Fruit fly (Drosophila melanogaster) whole organism, embryonic: ENCODE data around the gene RpL14.

ENCODE experiments used
- ATbp ChIP-seq: fragments of 200-800 bp; sonication (Bioruptor generic); optimal IDR thresholded peaks from 2 replicates; lab custom pipeline; 2017; ENCODE audit warnings: missing biosample characterization, mild to moderate bottlenecking, missing genetic modification characterization, missing genetic modification reagents
- Adf1 ChIP-seq: fragments of 200-800 bp; sonication (Bioruptor generic); IDR thresholded peaks from 2 replicates; pipeline ENCODE4 v1.3.6; 2022; ENCODE audit warnings: missing biosample characterization, missing genetic modification characterization
- Asciz ChIP-seq: fragments of 200-800 bp; sonication (Bioruptor generic); optimal IDR thresholded peaks from 2 replicates; lab custom pipeline; 2017; ENCODE audit warnings: missing biosample characterization, mild to moderate bottlenecking, missing genetic modification characterization, missing genetic modification reagents
- Bgb ChIP-seq: fragments of 200-800 bp; sonication (Bioruptor generic); IDR thresholded peaks from 2 replicates; pipeline ENCODE4 v1.3.6; 2022; ENCODE audit warnings: missing biosample characterization, missing genetic modification characterization; ENCODE audit not compliant: partially characterized antibody
- BtbVII ChIP-seq: fragments of 200-800 bp; sonication (Bioruptor generic); optimal IDR thresholded peaks from 3 replicates; lab custom pipeline; 2017; ENCODE audit warnings: missing biosample characterization, mild to moderate bottlenecking, missing genetic modification characterization
- CG10209 ChIP-seq: fragments of 200-800 bp; sonication (Bioruptor generic); optimal IDR thresholded peaks from 3 replicates; lab custom pipeline; 2017; ENCODE audit warnings: missing biosample characterization, mild to moderate bottlenecking, missing genetic modification characterization, missing genetic modification reagents
- CG10267 ChIP-seq: fragments of 200-800 bp; sonication (Bioruptor generic); optimal IDR thresholded peaks from 2 replicates; lab custom pipeline; 2018; ENCODE audit warnings: missing biosample characterization, mild to moderate bottlenecking, missing genetic modification characterization, moderate library complexity
- CG10321 ChIP-seq: fragments of 200-800 bp; sonication (Bioruptor generic); IDR thresholded peaks from 2 replicates; pipeline ENCODE4 v1.3.6; 2022; ENCODE audit warnings: missing biosample characterization, missing genetic modification characterization
- CG10366 ChIP-seq: fragments of 200-800 bp; sonication (Bioruptor generic); IDR thresholded peaks from 2 replicates; pipeline ENCODE4 v1.3.6; 2022; ENCODE audit warnings: missing biosample characterization, missing genetic modification characterization
- CG12659 ChIP-seq: fragments of 200-800 bp; sonication (Bioruptor generic); optimal IDR thresholded peaks from 3 replicates; lab custom pipeline; 2017; ENCODE audit warnings: mild to moderate bottlenecking, missing biosample characterization, missing genetic modification reagents, missing genetic modification characterization
- CG14014 ChIP-seq: fragments of 200-800 bp; sonication (Bioruptor generic); IDR thresholded peaks from 2 replicates; pipeline ENCODE4 v1.3.6; 2022; ENCODE audit warnings: missing biosample characterization, missing genetic modification characterization
- CG14441 ChIP-seq: fragments of 200-800 bp; sonication (Bioruptor generic); IDR thresholded peaks from 2 replicates; pipeline ENCODE4 v1.3.6; 2022; ENCODE audit warnings: missing biosample characterization, missing genetic modification characterization
- CG14965 ChIP-seq: fragments of 200-800 bp; sonication (Bioruptor generic); optimal IDR thresholded peaks from 2 replicates; lab custom pipeline; 2016; ENCODE audit warnings: missing biosample characterization, missing genetic modification characterization, borderline replicate concordance
- CG15011 ChIP-seq: fragments of 200-800 bp; sonication (Bioruptor generic); optimal IDR thresholded peaks from 3 replicates; lab custom pipeline; 2018; ENCODE audit warnings: missing biosample characterization, mild to moderate bottlenecking, missing genetic modification characterization
- CG15601 ChIP-seq: fragments of 200-800 bp; sonication (Bioruptor generic); optimal IDR thresholded peaks from 3 replicates; lab custom pipeline; 2019; ENCODE audit warnings: missing biosample characterization, mild to moderate bottlenecking, missing genetic modification characterization, moderate library complexity
- CG1647 ChIP-seq: fragments of 200-800 bp; sonication (Bioruptor generic); optimal IDR thresholded peaks from 3 replicates; lab custom pipeline; 2016; ENCODE audit warnings: missing biosample characterization, missing genetic modification characterization
- CG17568 ChIP-seq: fragments of 200-800 bp; sonication (Bioruptor generic); optimal IDR thresholded peaks from 2 replicates; lab custom pipeline; 2018; ENCODE audit warnings: missing biosample characterization, mild to moderate bottlenecking, missing genetic modification characterization, moderate library complexity
- CG18619 ChIP-seq: fragments of 200-800 bp; sonication (Bioruptor generic); optimal IDR thresholded peaks from 3 replicates; lab custom pipeline; 2017; ENCODE audit warnings: missing biosample characterization, mild to moderate bottlenecking, missing genetic modification characterization
- CG2116 ChIP-seq: fragments of 200-800 bp; sonication (Bioruptor generic); optimal IDR thresholded peaks from 3 replicates; lab custom pipeline; 2018; ENCODE audit warnings: missing biosample characterization, mild to moderate bottlenecking, missing genetic modification characterization
- CG2678 ChIP-seq: fragments of 200-800 bp; sonication (Bioruptor generic); optimal IDR thresholded peaks from 3 replicates; lab custom pipeline; 2019; ENCODE audit warnings: missing biosample characterization, mild to moderate bottlenecking, missing genetic modification characterization, moderate library complexity
- CG6765 ChIP-seq: fragments of 200-800 bp; sonication (Bioruptor generic); optimal IDR thresholded peaks from 3 replicates; lab custom pipeline; 2017; ENCODE audit warnings: missing biosample characterization, mild to moderate bottlenecking, missing genetic modification characterization
- Dek ChIP-seq: fragments of 200-800 bp; sonication (Bioruptor generic); optimal IDR thresholded peaks from 3 replicates; lab custom pipeline; 2019; ENCODE audit warnings: missing biosample characterization, mild to moderate bottlenecking, missing genetic modification characterization, moderate library complexity
- Dip3 ChIP-seq: fragments of 200-800 bp; sonication (Bioruptor generic); optimal IDR thresholded peaks from 3 replicates; lab custom pipeline; 2016; ENCODE audit warnings: missing biosample characterization, missing genetic modification characterization
- Doc3 ChIP-seq: fragments of 200-800 bp; sonication (Bioruptor generic); IDR thresholded peaks from 3 replicates; pipeline ENCODE4 v1.3.6; 2022; ENCODE audit warnings: missing biosample characterization, missing genetic modification characterization; ENCODE audit not compliant: partially characterized antibody
- Dp ChIP-seq: fragments of 200-800 bp; sonication (Bioruptor generic); optimal IDR thresholded peaks from 2 replicates; lab custom pipeline; 2018; ENCODE audit warnings: missing biosample characterization, mild to moderate bottlenecking, missing genetic modification characterization, moderate library complexity
- HHEX ChIP-seq: fragments of 200-800 bp; sonication (Bioruptor generic); optimal IDR thresholded peaks from 3 replicates; lab custom pipeline; 2017; ENCODE audit warnings: missing biosample characterization, mild to moderate bottlenecking, missing genetic modification characterization, missing genetic modification reagents
- Hmr ChIP-seq: fragments of 200-800 bp; sonication (Bioruptor generic); optimal IDR thresholded peaks from 3 replicates; lab custom pipeline; 2017; ENCODE audit warnings: mild to moderate bottlenecking, missing biosample characterization, missing genetic modification reagents, missing genetic modification characterization
- Hmx ChIP-seq: fragments of 200-800 bp; sonication (Bioruptor generic); optimal IDR thresholded peaks from 2 replicates; lab custom pipeline; 2016; ENCODE audit warnings: missing biosample characterization, missing genetic modification characterization
- MESR4 ChIP-seq: fragments of 200-800 bp; sonication (Bioruptor generic); optimal IDR thresholded peaks from 2 replicates; lab custom pipeline; 2018; ENCODE audit warnings: missing biosample characterization, mild to moderate bottlenecking, missing genetic modification characterization, moderate library complexity
- Mes4 ChIP-seq: fragments of 200-800 bp; sonication (Bioruptor generic); optimal IDR thresholded peaks from 2 replicates; lab custom pipeline; 2016; ENCODE audit warnings: missing biosample characterization, missing genetic modification characterization
- Side ChIP-seq: fragments of 200-800 bp; sonication (Bioruptor generic); optimal IDR thresholded peaks from 2 replicates; lab custom pipeline; 2016; ENCODE audit warnings: missing biosample characterization, missing genetic modification characterization
- YL-1 ChIP-seq: fragments of 200-800 bp; sonication (Bioruptor generic); optimal IDR thresholded peaks from 3 replicates; lab custom pipeline; 2017; ENCODE audit warnings: missing biosample characterization, mild to moderate bottlenecking, missing genetic modification characterization
- bab2 ChIP-seq: fragments of 200-800 bp; sonication (Bioruptor generic); optimal IDR thresholded peaks from 2 replicates; lab custom pipeline; 2016; ENCODE audit warnings: missing biosample characterization, missing genetic modification characterization
- bcd ChIP-seq: fragments of 200-800 bp; sonication (Bioruptor generic); optimal IDR thresholded peaks from 2 replicates; lab custom pipeline; 2017; ENCODE audit warnings: missing biosample characterization, mild to moderate bottlenecking, missing genetic modification characterization
- cato ChIP-seq: fragments of 200-800 bp; sonication (Bioruptor generic); optimal IDR thresholded peaks from 2 replicates; lab custom pipeline; 2016; ENCODE audit warnings: missing biosample characterization, missing genetic modification characterization, borderline replicate concordance
- dimm ChIP-seq: fragments of 200-800 bp; sonication (Bioruptor generic); IDR thresholded peaks from 2 replicates; pipeline ENCODE4 v1.3.6; 2022; ENCODE audit warnings: missing biosample characterization, missing genetic modification characterization
- disco-r ChIP-seq: fragments of 200-800 bp; sonication (Bioruptor generic); optimal IDR thresholded peaks from 2 replicates; lab custom pipeline; 2016; ENCODE audit warnings: missing biosample characterization, missing genetic modification characterization
- gem ChIP-seq: fragments of 200-800 bp; sonication (Bioruptor generic); optimal IDR thresholded peaks from 2 replicates; lab custom pipeline; 2019; ENCODE audit warnings: missing biosample characterization, mild to moderate bottlenecking, missing genetic modification characterization, moderate library complexity
- insv ChIP-seq, 2 experiments: fragments of 200-800 bp; sonication (Bioruptor generic); optimal IDR thresholded peaks; 3 replicates each; lab custom pipeline; 2016 to 2018; ENCODE audit warnings: missing biosample characterization in 2 of 2, missing genetic modification characterization in 2 of 2
- lov ChIP-seq, 2 experiments: fragments of 200-800 bp in 1 of 2; fragments of >200 bp in 1 of 2; sonication (Bioruptor generic) in 1 of 2; IDR thresholded peaks in 1 of 2; optimal IDR thresholded peaks in 1 of 2; 2 replicates in 1 of 2; 3 replicates in 1 of 2; pipeline versions ENCODE4 v1.3.6 to Lab custom; 2017 to 2022; ENCODE audit warnings: missing biosample characterization in 1 of 2, missing genetic modification characterization in 1 of 2
- mld ChIP-seq: fragments of 200-800 bp; sonication (Bioruptor generic); IDR thresholded peaks from 3 replicates; pipeline ENCODE4 v1.3.6; 2022; ENCODE audit warnings: missing biosample characterization, missing genetic modification characterization; ENCODE audit not compliant: partially characterized antibody
- oc ChIP-seq: fragments of 200-800 bp; sonication (Bioruptor generic); optimal IDR thresholded peaks from 2 replicates; lab custom pipeline; 2018; ENCODE audit warnings: missing biosample characterization, mild to moderate bottlenecking, missing genetic modification characterization, moderate library complexity
- pan ChIP-seq, 4 experiments: fragments of >200 bp in 3 of 4; fragments of 200-800 bp in 1 of 4; sonication (Bioruptor generic) in 1 of 4; optimal IDR thresholded peaks in 3 of 4; IDR thresholded peaks in 1 of 4; 2 replicates each; pipeline versions ENCODE4 v1.3.6 to Lab custom; 2017 to 2022; ENCODE audit warnings: missing biosample characterization in 2 of 4, missing genetic modification characterization in 2 of 4, mixed read lengths in 1 of 4
- pb ChIP-seq: fragments of 200-800 bp; sonication (Bioruptor generic); optimal IDR thresholded peaks from 3 replicates; lab custom pipeline; 2016; ENCODE audit warnings: missing biosample characterization, missing genetic modification characterization
- wek ChIP-seq: fragments of 200-800 bp; sonication (Bioruptor generic); optimal IDR thresholded peaks from 3 replicates; lab custom pipeline; 2018; ENCODE audit warnings: missing biosample characterization, mild to moderate bottlenecking, missing genetic modification characterization, moderate library complexity
- zfh1 ChIP-seq: fragments of 200-800 bp; sonication (Bioruptor generic); IDR thresholded peaks from 3 replicates; pipeline ENCODE4 v1.3.6; 2022; ENCODE audit warnings: missing biosample characterization, missing genetic modification characterization

Gene RpL14

dm6 chr3L:8584086-8584485, 16.7 kb upstream of the RpL14 start (continued):
- TF ChIP-seq bcd, result peak; percentile 20
- peak; percentile 68 for TF ChIP-seq wek (GFP tag; lab: Kevin White, UChicago)
- TF ChIP-seq CG10209 (GFP tag; lab: Kevin White, UChicago), result peak; percentile 51
- no peak for TF ChIP-seq pb
- peak; percentile 37 for TF ChIP-seq disco-r
- TF ChIP-seq Dip3 (GFP tag; lab: Kevin White, UChicago), result no peak
- TF ChIP-seq lov (optimal IDR thresholded peaks at IDR 0.05; lab: Kevin White, UChicago), result no peak
- TF ChIP-seq lov (GFP tag; IDR thresholded peaks at IDR 0.05; lab: Robert Waterston, UW), result no peak
- no peak for TF ChIP-seq mld (GFP tag; lab: Robert Waterston, UW)
- TF ChIP-seq CG6765, result peak; percentile 49
- peak; percentile 70 for TF ChIP-seq Asciz (GFP tag; lab: Kevin White, UChicago)
- TF ChIP-seq CG14014 (GFP tag; lab: Robert Waterston, UW), result peak; percentile 45; the same call in 1 of the 2 replicates
- peak; percentile 11 for TF ChIP-seq Mes4 (GFP tag; lab: Kevin White, UChicago)
- TF ChIP-seq CG14965 (GFP tag; lab: Kevin White, UChicago), result peak; percentile 24
- peak; percentile 21 for TF ChIP-seq CG15011 (GFP tag; lab: Kevin White, UChicago)
- TF ChIP-seq CG2678 (tag; lab: Kevin White, UChicago), result peak; percentile 67
- TF ChIP-seq ATbp (GFP tag; lab: Kevin White, UChicago), result peak; percentile 73
- peak; percentile 32 for TF ChIP-seq CG15601 (tag; lab: Kevin White, UChicago)
- TF ChIP-seq CG18619 (GFP tag; lab: Kevin White, UChicago), result peak; percentile 22
- TF ChIP-seq Side (GFP tag; lab: Kevin White, UChicago), result peak; percentile 44
- TF ChIP-seq BtbVII, result peak; percentile 41
- TF ChIP-seq pan (optimal IDR thresholded peaks at IDR 0.05; lab: Kevin White, UChicago), result no peak
- TF ChIP-seq pan (GFP tag; optimal IDR thresholded peaks at IDR 0.05 in 1 of 2, IDR thresholded peaks at IDR 0.05 in 1 of 2), result no peak
- TF ChIP-seq Hmr, result peak; percentile 82
- peak; percentile 66 for TF ChIP-seq HHEX (GFP tag; lab: Kevin White, UChicago)
- TF ChIP-seq bab2 (GFP tag; lab: Kevin White, UChicago), result peak; percentile 28

- TF ChIP-seq Mes4 (GFP tag; lab: Kevin White, UChicago) (peak; percentile 2), CG15601 (tag; lab: Kevin White, UChicago) (peak; percentile 36), Hmx (GFP tag; lab: Kevin White, UChicago) (no peak), CG10267 (tag; lab: Kevin White, UChicago) (peak; percentile 49), CG14441 (GFP tag; lab: Robert Waterston, UW) (no peak), Adf1 (GFP tag; lab: Robert Waterston, UW) (0 out of 2 replicates have a peak, but pooled peaks have one; percentile 39), dimm (GFP tag; lab: Robert Waterston, UW) (no peak), zfh1 (GFP tag; lab: Robert Waterston, UW) (no peak), CG12659 (peak; percentile 54), YL-1 (peak; percentile 24), Dp (GFP tag; lab: Kevin White, UChicago) (peak; percentile 64), Doc3 (GFP tag; lab: Robert Waterston, UW) (no peak), cato (GFP tag; lab: Kevin White, UChicago) (no peak), CG2116 (GFP tag; lab: Kevin White, UChicago) (peak; percentile 98), oc (peak; percentile 63), CG1647 (GFP tag; lab: Kevin White, UChicago) (no peak), CG17568 (GFP tag; lab: Kevin White, UChicago) (peak; percentile 19), insv (GFP tag; optimal IDR thresholded peaks at IDR 0.05; lab: Kevin White, UChicago) (no peak), gem (peak; percentile 72), MESR4 (GFP tag; lab: Kevin White, UChicago) (peak; percentile 32), CG10366 (peak; percentile 44), CG10321 (GFP tag; lab: Robert Waterston, UW) (no peak), Dek (tag; lab: Kevin White, UChicago) (peak; percentile 48), Bgb (peak; percentile 60)
These were observed 3.3 kb downstream of the RpL14 start, which contains the start of the genes CG5989 and CG6282 for dm6 chr3L:8603880-8604692. Gene CG5989 (minus strand): TSS chr3L:8604149. Gene CG6282 (plus strand): TSS chr3L:8604657.
